Fruit fly (Drosophila melanogaster): Measurements from ENCODE around the gene CG13771.

CG13771 gene

dm6 chr2L:6667719-6668325, 4.4 kb upstream of the CG13771 start, which contains the start of gene Galt (continued):
- peak; percentile 70 for TF ChIP-seq vnd (GFP tag; IDR thresholded peaks at IDR 0.05; ENCODE audit: partially characterized antibody)
- TF ChIP-seq pb (GFP tag; optimal IDR thresholded peaks at IDR 0.05), result no peak
- no peak for TF ChIP-seq Tbp (GFP tag; optimal IDR thresholded peaks at IDR 0.05)
- peak; percentile 76 for TF ChIP-seq hb (GFP tag; IDR thresholded peaks at IDR 0.05; ENCODE audit: partially characterized antibody)
- TF ChIP-seq slbo (GFP tag; IDR thresholded peaks at IDR 0.05), result peak; percentile 52; the same call in 1 of the 2 replicates
- peak; percentile 10; the same call in 1 of the 2 replicates for TF ChIP-seq amos (GFP tag; IDR thresholded peaks at IDR 0.05; ENCODE audit: partially characterized antibody)
- peak; percentile 36 for TF ChIP-seq CG15696 (tag; optimal IDR thresholded peaks at IDR 0.05)
- no peak for TF ChIP-seq abd-A (tag; optimal IDR thresholded peaks at IDR 0.05)
- TF ChIP-seq pum (GFP tag; optimal IDR thresholded peaks at IDR 0.05), result no peak
- no peak for TF ChIP-seq CG30431 (GFP tag; optimal IDR thresholded peaks at IDR 0.05)
- peak; percentile 37; the same call in 1 of the 2 replicates for TF ChIP-seq H2.0 (GFP tag; IDR thresholded peaks at IDR 0.05)
- peak; percentile 20 for TF ChIP-seq NfI (GFP tag; optimal IDR thresholded peaks at IDR 0.05)
- TF ChIP-seq CG13424 (tag; optimal IDR thresholded peaks at IDR 0.05), result peak; percentile 46
- no peak for TF ChIP-seq CG6689 (GFP tag; IDR thresholded peaks at IDR 0.05)
- peak; percentile 32 for TF ChIP-seq CG10979 (tag; optimal IDR thresholded peaks at IDR 0.05)
- no peak for TF ChIP-seq CG12219 (GFP tag; optimal IDR thresholded peaks at IDR 0.05)
- TF ChIP-seq CG3281 (GFP tag; optimal IDR thresholded peaks at IDR 0.05), result peak; percentile 44
- TF ChIP-seq Bgb (GFP tag; IDR thresholded peaks at IDR 0.05; ENCODE audit: partially characterized antibody), result peak; percentile 64; the same call in 1 of the 2 replicates
- TF ChIP-seq CG14710 (tag; optimal IDR thresholded peaks at IDR 0.05), result peak; percentile 68
- TF ChIP-seq CG4282 (GFP tag; optimal IDR thresholded peaks at IDR 0.05), result no peak
- no peak for TF ChIP-seq NC2α (GFP tag; optimal IDR thresholded peaks at IDR 0.05)
- TF ChIP-seq ftz-f1 (GFP tag; optimal IDR thresholded peaks at IDR 0.05), result peak; percentile 22
- TF ChIP-seq gcm (GFP tag; optimal IDR thresholded peaks at IDR 0.05), result peak; percentile 54
- peak; percentile 3 for TF ChIP-seq HHEX (GFP tag; optimal IDR thresholded peaks at IDR 0.05)
- TF ChIP-seq lmd (GFP tag; IDR thresholded peaks at IDR 0.05), result no peak
- no peak for TF ChIP-seq CG1529 (GFP tag; optimal IDR thresholded peaks at IDR 0.05)
- no peak for TF ChIP-seq CG13624 (GFP tag; optimal IDR thresholded peaks at IDR 0.05)
- no peak for TF ChIP-seq crol (GFP tag; IDR thresholded peaks at IDR 0.05)
- peak; percentile 13 for TF ChIP-seq bcd (GFP tag; optimal IDR thresholded peaks at IDR 0.05)
- TF ChIP-seq CG16813 (GFP tag; IDR thresholded peaks at IDR 0.05; ENCODE audit: partially characterized antibody), result peak; percentile 82
- no peak for TF ChIP-seq MTF-1 (GFP tag; optimal IDR thresholded peaks at IDR 0.05; ENCODE audit: borderline replicate concordance)
- TF ChIP-seq Bteb2 (GFP tag; optimal IDR thresholded peaks at IDR 0.05), result peak; percentile 2
- TF ChIP-seq croc (GFP tag; conservative IDR thresholded peaks at IDR 0.05), result no peak
- peak; percentile 49; the same call in 1 of the 2 replicates for TF ChIP-seq CG17328 (GFP tag; IDR thresholded peaks at IDR 0.05)
- no peak for TF ChIP-seq run (tag; optimal IDR thresholded peaks at IDR 0.05)
- TF ChIP-seq slou (GFP tag; optimal IDR thresholded peaks at IDR 0.05), result no peak
- peak; percentile 58 for TF ChIP-seq CG12391 (tag; optimal IDR thresholded peaks at IDR 0.05)
- TF ChIP-seq CG13296 (GFP tag; optimal IDR thresholded peaks at IDR 0.05), result peak; percentile 66
- peak; percentile 56 for TF ChIP-seq CG12299 (tag; optimal IDR thresholded peaks at IDR 0.05)
- peak; percentile 39 for TF ChIP-seq wek (GFP tag; optimal IDR thresholded peaks at IDR 0.05)
- TF ChIP-seq CG1832 (GFP tag; optimal IDR thresholded peaks at IDR 0.05), result no peak
- TF ChIP-seq CG9437 (GFP tag; optimal IDR thresholded peaks at IDR 0.05), result peak; percentile 50
- TF ChIP-seq Nf-YB (GFP tag; optimal IDR thresholded peaks at IDR 0.05), result peak; percentile 14
- TF ChIP-seq E2f1 (GFP tag; IDR thresholded peaks at IDR 0.05), result no peak
- no peak for TF ChIP-seq CG1647 (GFP tag; optimal IDR thresholded peaks at IDR 0.05)
- TF ChIP-seq CoRest (tag; optimal IDR thresholded peaks at IDR 0.05), result peak; percentile 48
- TF ChIP-seq sna (GFP tag; IDR thresholded peaks at IDR 0.05; ENCODE audit: partially characterized antibody), result peak; percentile 80; the same call in 1 of the 2 replicates
- TF ChIP-seq CG17829 (tag; optimal IDR thresholded peaks at IDR 0.05), result peak; percentile 64
- peak; percentile 26 for TF ChIP-seq tap (tag; optimal IDR thresholded peaks at IDR 0.05)
